Worm (Caenorhabditis elegans) whole organism, late embryonic: ENCODE measurements around the gene acp-7.
A peak's percentile ranks its signal among the peaks of the same experiment; 100 is the strongest.

Experiments used
- C08G9.2 ChIP-seq: sonication (generic microtip); optimal IDR thresholded peaks from 2 replicates; lab custom pipeline; 2016; ENCODE audit warnings: mild to moderate bottlenecking, missing genetic modification characterization, moderate library complexity, missing compliant biosample characterization
- C38D4.7 ChIP-seq: fragments of 200-800 bp; sonication (Bioruptor generic); optimal IDR thresholded peaks from 2 replicates; lab custom pipeline; 2018; ENCODE audit warnings: mild to moderate bottlenecking, missing genetic modification characterization, moderate library complexity, missing compliant biosample characterization
- F13H6.1 ChIP-seq: sonication (generic microtip); optimal IDR thresholded peaks from 2 replicates; lab custom pipeline; 2016; ENCODE audit warnings: missing genetic modification characterization, missing compliant biosample characterization
- K09A11.1 ChIP-seq: sonication (generic microtip); optimal IDR thresholded peaks from 2 replicates; lab custom pipeline; 2017; ENCODE audit warnings: antibody characterized with exemption, mild to moderate bottlenecking, missing genetic modification characterization, missing compliant biosample characterization; ENCODE audit not compliant: insufficient read depth
- Y22D7AL.16 ChIP-seq: sonication (generic microtip); optimal IDR thresholded peaks from 2 replicates; lab custom pipeline; 2016; ENCODE audit warnings: missing genetic modification characterization, missing compliant biosample characterization
- ahr-1 ChIP-seq: sonication (generic microtip); optimal IDR thresholded peaks from 2 replicates; lab custom pipeline; 2016; ENCODE audit warnings: missing genetic modification characterization, missing compliant biosample characterization
- ceh-14 ChIP-seq: sonication (generic microtip); optimal IDR thresholded peaks from 2 replicates; lab custom pipeline; 2016; ENCODE audit warnings: missing genotype, missing genetic modification characterization, missing compliant biosample characterization
- ceh-19 ChIP-seq: fragments of 200-800 bp; sonication (Bioruptor generic); optimal IDR thresholded peaks from 2 replicates; lab custom pipeline; 2018; ENCODE audit warnings: mild to moderate bottlenecking, missing genetic modification characterization, missing compliant biosample characterization
- ceh-2 ChIP-seq: sonication (generic microtip); optimal IDR thresholded peaks from 2 replicates; lab custom pipeline; 2016; ENCODE audit warnings: missing genotype, missing genetic modification characterization, missing compliant biosample characterization
- ceh-22 ChIP-seq: sonication (generic microtip); optimal IDR thresholded peaks from 2 replicates; lab custom pipeline; 2017; ENCODE audit warnings: missing biosample characterization, missing genetic modification characterization
- ceh-24 ChIP-seq: sonication (generic microtip); optimal IDR thresholded peaks from 2 replicates; lab custom pipeline; 2016; ENCODE audit warnings: mild to moderate bottlenecking, missing genetic modification characterization, missing compliant biosample characterization
- ceh-31 ChIP-seq: sonication (generic microtip); optimal IDR thresholded peaks from 2 replicates; lab custom pipeline; 2016; ENCODE audit warnings: missing genetic modification characterization, missing compliant biosample characterization
- ceh-45 ChIP-seq: fragments of 200-800 bp; sonication (Bioruptor generic); IDR thresholded peaks from 2 replicates; pipeline ENCODE4 v1.3.6; 2022; ENCODE audit warnings: missing genetic modification reagents, missing genetic modification characterization, missing compliant biosample characterization
- ceh-6 ChIP-seq: fragments of 200-800 bp; sonication (Bioruptor generic); optimal IDR thresholded peaks from 2 replicates; lab custom pipeline; 2018; ENCODE audit warnings: mild to moderate bottlenecking, missing genetic modification characterization, missing compliant biosample characterization
- ceh-9 ChIP-seq: sonication (generic microtip); optimal IDR thresholded peaks from 2 replicates; lab custom pipeline; 2016; ENCODE audit warnings: mild to moderate bottlenecking, missing genetic modification characterization, inconsistent platforms, missing compliant biosample characterization
- elt-2 ChIP-seq: sonication (generic microtip); optimal IDR thresholded peaks from 2 replicates; lab custom pipeline; 2016; ENCODE audit warnings: missing genetic modification reagents, missing genetic modification characterization, missing compliant biosample characterization
- ets-4 ChIP-seq: sonication (generic microtip); optimal IDR thresholded peaks from 2 replicates; lab custom pipeline; 2016; ENCODE audit warnings: missing genetic modification characterization, missing compliant biosample characterization
- fkh-6 ChIP-seq: sonication (generic microtip); optimal IDR thresholded peaks from 2 replicates; lab custom pipeline; 2016; ENCODE audit warnings: missing genetic modification characterization, missing compliant biosample characterization
- gmeb-2 ChIP-seq: sonication (generic microtip); optimal IDR thresholded peaks from 2 replicates; lab custom pipeline; 2016; ENCODE audit warnings: missing genetic modification characterization, inconsistent platforms, missing compliant biosample characterization
- hlh-13 ChIP-seq: fragments of 200-800 bp; sonication (Bioruptor generic); optimal IDR thresholded peaks from 2 replicates; lab custom pipeline; 2018; ENCODE audit warnings: mild to moderate bottlenecking, missing genetic modification characterization, missing compliant biosample characterization
- hlh-30 ChIP-seq: sonication (generic microtip); optimal IDR thresholded peaks from 2 replicates; lab custom pipeline; 2017; ENCODE audit warnings: antibody characterized with exemption, missing genetic modification characterization, missing compliant biosample characterization; ENCODE audit not compliant: insufficient read depth
- hlh-6 ChIP-seq: sonication (generic microtip); optimal IDR thresholded peaks from 2 replicates; lab custom pipeline; 2016; ENCODE audit warnings: missing genotype, missing genetic modification characterization, missing compliant biosample characterization
- lin-11 ChIP-seq: fragments of 200-800 bp; sonication (Bioruptor generic); optimal IDR thresholded peaks from 2 replicates; lab custom pipeline; 2018; ENCODE audit warnings: mild to moderate bottlenecking, missing genetic modification characterization, missing compliant biosample characterization
- madf-2 ChIP-seq: sonication (generic microtip); optimal IDR thresholded peaks from 2 replicates; lab custom pipeline; 2017; ENCODE audit warnings: missing genetic modification characterization, missing compliant biosample characterization
- nfya-1 ChIP-seq: sonication (generic microtip); optimal IDR thresholded peaks from 2 replicates; lab custom pipeline; 2017; ENCODE audit warnings: missing genetic modification characterization, mild to moderate bottlenecking, missing compliant biosample characterization, antibody characterized with exemption, moderate library complexity
- nhr-11 ChIP-seq: fragments of 150-350 bp; optimal IDR thresholded peaks from 2 replicates; lab custom pipeline; 2014; ENCODE audit warnings: missing biosample characterization, missing genetic modification characterization
- odd-2 ChIP-seq: sonication (generic microtip); optimal IDR thresholded peaks from 2 replicates; lab custom pipeline; 2017; ENCODE audit warnings: antibody characterized with exemption, mild to moderate bottlenecking, missing genetic modification characterization, missing compliant biosample characterization
- pag-3 ChIP-seq: sonication (generic microtip); optimal IDR thresholded peaks from 2 replicates; lab custom pipeline; 2016; ENCODE audit warnings: missing compliant biosample characterization, missing genetic modification characterization, borderline replicate concordance
- pat-9 ChIP-seq: fragments of 200-800 bp; sonication (Bioruptor generic); optimal IDR thresholded peaks from 2 replicates; lab custom pipeline; 2018; ENCODE audit warnings: mild to moderate bottlenecking, missing genetic modification characterization, moderate library complexity, missing compliant biosample characterization
- pax-1 ChIP-seq: fragments of 150-350 bp; optimal IDR thresholded peaks from 2 replicates; lab custom pipeline; 2014; ENCODE audit warnings: missing biosample characterization, missing genetic modification characterization
- pha-2 ChIP-seq: sonication (generic microtip); optimal IDR thresholded peaks from 2 replicates; lab custom pipeline; 2017; ENCODE audit warnings: mild to moderate bottlenecking, missing genetic modification characterization, missing compliant biosample characterization
- pha-4 ChIP-seq: fragments of 150-350 bp; optimal IDR thresholded peaks from 2 replicates; lab custom pipeline; 2018; ENCODE audit warnings: missing biosample characterization, missing genetic modification reagents, missing genetic modification characterization
- pros-1 ChIP-seq: fragments of 150-350 bp; optimal IDR thresholded peaks from 2 replicates; lab custom pipeline; 2014; ENCODE audit warnings: missing biosample characterization, missing genetic modification reagents, missing genetic modification characterization
- ref-2 ChIP-seq: sonication (generic microtip); optimal IDR thresholded peaks from 2 replicates; lab custom pipeline; 2016; ENCODE audit warnings: missing genetic modification characterization, missing compliant biosample characterization
- rnt-1 ChIP-seq: sonication (generic microtip); optimal IDR thresholded peaks from 2 replicates; lab custom pipeline; 2016; ENCODE audit warnings: missing genetic modification characterization, missing compliant biosample characterization
- sox-4 ChIP-seq: sonication (generic microtip); optimal IDR thresholded peaks from 2 replicates; lab custom pipeline; 2017; ENCODE audit warnings: mild to moderate bottlenecking, missing genetic modification characterization, inconsistent platforms, missing compliant biosample characterization
- tbx-2 ChIP-seq: sonication (generic microtip); optimal IDR thresholded peaks from 2 replicates; lab custom pipeline; 2016; ENCODE audit warnings: missing genetic modification characterization, missing compliant biosample characterization
- unc-42 ChIP-seq: sonication (generic microtip); optimal IDR thresholded peaks from 2 replicates; lab custom pipeline; 2016; ENCODE audit warnings: missing genotype, missing genetic modification characterization, missing compliant biosample characterization

Gene acp-7

DNA sequence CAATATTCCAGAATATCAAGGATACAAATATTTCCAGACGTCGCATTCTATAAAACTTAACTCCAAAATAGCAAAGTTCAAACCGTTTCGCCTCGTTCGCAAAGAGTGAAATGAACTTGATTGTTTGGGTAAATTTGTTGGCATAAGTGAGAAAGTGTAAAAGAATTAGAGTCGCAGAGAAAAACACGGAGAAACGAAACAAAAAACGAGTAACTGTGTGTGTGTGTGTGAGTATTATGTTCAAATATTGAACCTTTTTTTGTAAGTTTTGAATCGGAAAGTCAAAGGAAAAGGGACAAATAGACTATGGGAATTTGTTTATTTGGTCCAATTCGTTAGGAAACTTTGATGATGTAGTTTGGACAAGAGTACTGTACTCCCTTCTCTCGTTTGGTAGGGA, at the start of gene acp-7:
acp-7 (minus strand) TSS at position 101 of the 400 bp plus-strand sequence.
- TF ChIP-seq pag-3 (no peak), ceh-45 (GFP tag; lab: Robert Waterston, UW) (no peak), tbx-2 (tag; lab: Kevin White, UChicago) (no peak), gmeb-2 (tag; lab: Kevin White, UChicago) (no peak), ceh-19 (GFP tag; lab: Kevin White, UChicago) (no peak)

DNA sequence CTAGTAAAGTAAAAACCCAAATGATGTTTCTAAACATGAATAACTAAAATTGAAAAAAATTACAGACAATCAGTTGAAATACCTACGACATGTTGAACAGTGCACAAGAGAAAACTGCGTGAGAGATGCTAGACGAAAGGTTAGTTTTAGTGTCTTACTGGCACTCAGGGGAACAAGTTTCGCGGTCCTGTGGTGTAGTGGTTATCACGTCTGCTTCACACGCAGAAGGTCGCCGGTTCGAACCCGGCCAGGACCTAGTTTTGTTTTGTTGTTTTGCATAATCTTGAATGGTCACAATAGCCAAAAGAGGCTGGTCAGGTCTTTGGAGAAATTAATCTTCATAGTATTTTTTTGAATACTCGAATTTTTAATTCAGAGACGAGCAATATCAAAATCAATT, 49.5 kb upstream of the acp-7 start:
- TF ChIP-seq gmeb-2 (tag; lab: Kevin White, UChicago) (no peak), ets-4 (tag; lab: Kevin White, UChicago) (no peak), fkh-6 (tag; lab: Kevin White, UChicago) (peak; percentile 25), pros-1 (tag; lab: Kevin White, UChicago) (no peak), pha-4 (tag; lab: Kevin White, UChicago) (no peak), ahr-1 (no peak), hlh-6 (no peak), pat-9 (tag; lab: Kevin White, UChicago) (no peak), elt-2 (tag; lab: Kevin White, UChicago) (peak; percentile 41), C38D4.7 (GFP tag; lab: Kevin White, UChicago) (peak; percentile 30), sox-4 (tag; lab: Kevin White, UChicago) (peak; percentile 20), unc-42 (tag; lab: Kevin White, UChicago) (no peak), F13H6.1 (tag; lab: Kevin White, UChicago) (no peak), ceh-45 (GFP tag; lab: Robert Waterston, UW) (0 out of 2 replicates have a peak, but pooled peaks have one; percentile 46), ceh-2 (tag; lab: Kevin White, UChicago) (no peak), ref-2 (no peak), ceh-14 (no peak), hlh-30 (no peak), ceh-24 (tag; lab: Kevin White, UChicago) (no peak), tbx-2 (tag; lab: Kevin White, UChicago) (no peak), ceh-31 (no peak), pha-2 (tag; lab: Kevin White, UChicago) (no peak), K09A11.1 (tag; lab: Kevin White, UChicago) (no peak), rnt-1 (tag; lab: Kevin White, UChicago) (no peak)

DNA sequence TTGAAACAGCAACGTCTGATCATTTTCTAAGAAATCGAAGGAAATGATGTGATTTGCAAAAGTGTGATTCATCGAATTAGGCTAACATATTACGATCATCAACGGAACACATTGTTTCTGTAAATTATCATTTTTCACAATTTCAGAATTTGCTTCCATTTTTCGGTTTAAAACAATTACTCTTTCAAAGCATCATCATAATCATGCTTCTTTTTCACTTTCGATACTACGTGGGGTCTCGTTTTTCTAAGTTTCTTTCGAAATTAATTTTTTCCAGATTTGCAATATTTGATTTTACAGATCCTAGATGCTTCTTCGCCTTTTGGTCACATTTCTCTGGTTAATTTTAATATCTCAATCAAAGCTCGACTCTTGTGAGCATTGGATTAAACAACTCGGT, 48.7 kb upstream of the acp-7 start, which contains the start of gene tyr-6:
tyr-6 (plus strand) TSS at position 301 of the 400 bp plus-strand sequence.
- no peak for TF ChIP-seq C08G9.2 (tag; lab: Kevin White, UChicago)
- no peak for TF ChIP-seq nhr-11 (tag; lab: Kevin White, UChicago)
- TF ChIP-seq pha-4 (tag; lab: Kevin White, UChicago) = no peak
- no peak for TF ChIP-seq ceh-6 (GFP tag; lab: Kevin White, UChicago)
- TF ChIP-seq unc-42 (tag; lab: Kevin White, UChicago) = no peak
- TF ChIP-seq pros-1 (tag; lab: Kevin White, UChicago) = no peak
- TF ChIP-seq hlh-13 = no peak
- no peak for TF ChIP-seq ceh-24 (tag; lab: Kevin White, UChicago)
- TF ChIP-seq gmeb-2 (tag; lab: Kevin White, UChicago) = no peak
- TF ChIP-seq Y22D7AL.16 (tag; lab: Kevin White, UChicago) = no peak
- no peak for TF ChIP-seq ceh-31
- TF ChIP-seq pat-9 (tag; lab: Kevin White, UChicago) = no peak
- TF ChIP-seq ceh-9 = no peak
- no peak for TF ChIP-seq odd-2 (tag; lab: Kevin White, UChicago)
- no peak for TF ChIP-seq C38D4.7 (GFP tag; lab: Kevin White, UChicago)
- no peak for TF ChIP-seq madf-2 (tag; lab: Kevin White, UChicago)
- no peak for TF ChIP-seq nfya-1 (tag; lab: Kevin White, UChicago)
- TF ChIP-seq ceh-22 (tag; lab: Kevin White, UChicago) = no peak
- TF ChIP-seq pax-1 (tag; lab: Kevin White, UChicago) = no peak
- no peak for TF ChIP-seq lin-11
